Worm (Caenorhabditis elegans) whole organism, L3 larva: ENCODE measurements around the gene nrf-6.

ENCODE experiments used
- R02D3.7 ChIP-seq: fragments of 150-350 bp; optimal IDR thresholded peaks from 2 replicates; lab custom pipeline; 2014; ENCODE audit warnings: missing biosample characterization, missing genetic modification characterization
- ama-1 ChIP-seq: fragments of 150-350 bp; optimal IDR thresholded peaks from 2 replicates; lab custom pipeline; 2018
- ceh-16 ChIP-seq: sonication (generic microtip); optimal IDR thresholded peaks from 2 replicates; lab custom pipeline; 2017; ENCODE audit warnings: missing biosample characterization, missing genetic modification characterization
- ceh-28 ChIP-seq: fragments of 150-350 bp; optimal IDR thresholded peaks from 2 replicates; lab custom pipeline; 2014; ENCODE audit warnings: missing biosample characterization, missing genetic modification reagents, missing genetic modification characterization
- ceh-82 ChIP-seq: fragments of 150-350 bp; optimal IDR thresholded peaks from 2 replicates; lab custom pipeline; 2014; ENCODE audit warnings: missing biosample characterization, missing genetic modification characterization
- daf-12 ChIP-seq: fragments of 150-350 bp; optimal IDR thresholded peaks from 2 replicates; lab custom pipeline; 2014; ENCODE audit warnings: missing biosample characterization, missing genetic modification reagents, missing genetic modification characterization
- egl-27 ChIP-seq: sonication (generic microtip); optimal IDR thresholded peaks from 4 replicates; lab custom pipeline; 2017; ENCODE audit warnings: missing biosample characterization, missing genetic modification reagents, missing genetic modification characterization
- elt-1 ChIP-seq: fragments of 150-350 bp; optimal IDR thresholded peaks from 2 replicates; lab custom pipeline; 2014; ENCODE audit warnings: missing biosample characterization, missing genetic modification characterization
- elt-2 ChIP-seq: sonication (generic microtip); optimal IDR thresholded peaks from 2 replicates; lab custom pipeline; 2016; ENCODE audit warnings: missing genetic modification reagents, mild to moderate bottlenecking, missing genetic modification characterization, missing compliant biosample characterization
- elt-3 ChIP-seq, 3 experiments: fragments of 150-350 bp in 1 of 3; sonication (generic microtip) in 2 of 3; optimal IDR thresholded peaks; 2 replicates in 2 of 3; 4 replicates in 1 of 3; lab custom pipeline; 2014 to 2017; ENCODE audit warnings: missing biosample characterization in 3 of 3, missing genetic modification characterization in 3 of 3
- eor-1 ChIP-seq, 2 experiments: fragments of 150-350 bp; optimal IDR thresholded peaks; 2 replicates each; lab custom pipeline; 2014 to 2018; ENCODE audit warnings: missing biosample characterization in 2 of 2, missing genetic modification characterization in 2 of 2
- fkh-10 ChIP-seq: sonication (generic microtip); optimal IDR thresholded peaks from 2 replicates; lab custom pipeline; 2017; ENCODE audit warnings: missing biosample characterization, missing genetic modification reagents, missing genetic modification characterization
- fkh-2 ChIP-seq: fragments of 150-350 bp; optimal IDR thresholded peaks from 2 replicates; lab custom pipeline; 2014; ENCODE audit warnings: missing biosample characterization, missing genetic modification reagents, missing genetic modification characterization
- fos-1 ChIP-seq: fragments of 150-350 bp; optimal IDR thresholded peaks from 2 replicates; lab custom pipeline; 2014; ENCODE audit warnings: missing biosample characterization, missing genetic modification characterization
- hmg-11 ChIP-seq: sonication (generic microtip); optimal IDR thresholded peaks from 2 replicates; lab custom pipeline; 2016; ENCODE audit warnings: missing genetic modification characterization, missing compliant biosample characterization
- lin-15B ChIP-seq: fragments of 150-350 bp; optimal IDR thresholded peaks from 2 replicates; lab custom pipeline; 2014; ENCODE audit warnings: missing biosample characterization, missing genetic modification characterization
- lin-39 ChIP-seq: fragments of 150-350 bp; optimal IDR thresholded peaks from 2 replicates; lab custom pipeline; 2018; ENCODE audit warnings: missing biosample characterization, missing genetic modification reagents, missing genetic modification characterization
- lsy-12 ChIP-seq: sonication (generic microtip); optimal IDR thresholded peaks from 2 replicates; lab custom pipeline; 2016; ENCODE audit warnings: mild to moderate bottlenecking, missing genetic modification characterization, missing compliant biosample characterization
- mdl-1 ChIP-seq: fragments of 150-350 bp; optimal IDR thresholded peaks from 2 replicates; lab custom pipeline; 2014; ENCODE audit warnings: missing biosample characterization, missing genetic modification characterization
- mml-1 ChIP-seq: fragments of 150-350 bp; sonication (generic microtip); optimal IDR thresholded peaks from 3 replicates; lab custom pipeline; 2014; ENCODE audit warnings: missing biosample characterization, missing genetic modification characterization
- nfya-1 ChIP-seq: sonication (generic microtip); optimal IDR thresholded peaks from 2 replicates; lab custom pipeline; 2017; ENCODE audit warnings: missing genetic modification characterization, mild to moderate bottlenecking, missing compliant biosample characterization, antibody characterized with exemption, moderate library complexity; ENCODE audit not compliant: insufficient read depth
- nhr-11 ChIP-seq: fragments of 150-350 bp; optimal IDR thresholded peaks from 2 replicates; lab custom pipeline; 2014; ENCODE audit warnings: missing biosample characterization, missing genetic modification characterization
- nhr-12 ChIP-seq: fragments of 150-350 bp; optimal IDR thresholded peaks from 2 replicates; lab custom pipeline; 2014; ENCODE audit warnings: missing biosample characterization, missing genetic modification characterization
- nhr-23 ChIP-seq: fragments of 150-350 bp; optimal IDR thresholded peaks from 2 replicates; lab custom pipeline; 2014; ENCODE audit warnings: missing biosample characterization, missing genetic modification reagents, missing genetic modification characterization
- nhr-237 ChIP-seq: fragments of 150-350 bp; optimal IDR thresholded peaks from 2 replicates; lab custom pipeline; 2014; ENCODE audit warnings: missing biosample characterization, missing genetic modification characterization
- nhr-28 ChIP-seq: fragments of 150-350 bp; optimal IDR thresholded peaks from 2 replicates; lab custom pipeline; 2014; ENCODE audit warnings: missing biosample characterization, missing genetic modification characterization
- nhr-43 ChIP-seq: sonication (generic microtip); optimal IDR thresholded peaks from 2 replicates; lab custom pipeline; 2016; ENCODE audit warnings: mild to moderate bottlenecking, missing genetic modification characterization, missing compliant biosample characterization; ENCODE audit not compliant: poor library complexity, severe bottlenecking
- nhr-67 ChIP-seq: fragments of 150-350 bp; optimal IDR thresholded peaks from 2 replicates; lab custom pipeline; 2014; ENCODE audit warnings: missing biosample characterization, missing genetic modification characterization
- nhr-76 ChIP-seq: fragments of 150-350 bp; sonication (generic microtip); optimal IDR thresholded peaks from 5 replicates; lab custom pipeline; 2014; ENCODE audit warnings: missing biosample characterization, missing genetic modification characterization
- nhr-77 ChIP-seq: fragments of 150-350 bp; optimal IDR thresholded peaks from 2 replicates; lab custom pipeline; 2014; ENCODE audit warnings: missing biosample characterization, missing genetic modification characterization
- pha-4 ChIP-seq: fragments of 150-350 bp; optimal IDR thresholded peaks from 2 replicates; lab custom pipeline; 2014; ENCODE audit warnings: missing biosample characterization, missing genetic modification reagents, missing genetic modification characterization
- pqm-1 ChIP-seq: fragments of 150-350 bp; optimal IDR thresholded peaks from 2 replicates; lab custom pipeline; 2017; ENCODE audit warnings: missing biosample characterization, missing genetic modification characterization, inconsistent platforms
- skn-1 ChIP-seq: fragments of 150-350 bp; optimal IDR thresholded peaks from 2 replicates; lab custom pipeline; 2014; ENCODE audit warnings: missing biosample characterization, missing genetic modification characterization
- unc-62 ChIP-seq: fragments of 150-350 bp; sonication (generic microtip); optimal IDR thresholded peaks from 4 replicates; lab custom pipeline; 2014; ENCODE audit warnings: missing biosample characterization, missing genetic modification reagents, missing genetic modification characterization
- zag-1 ChIP-seq: fragments of 150-350 bp; optimal IDR thresholded peaks from 2 replicates; lab custom pipeline; 2014; ENCODE audit warnings: missing biosample characterization, missing genetic modification characterization

Gene nrf-6

DNA sequence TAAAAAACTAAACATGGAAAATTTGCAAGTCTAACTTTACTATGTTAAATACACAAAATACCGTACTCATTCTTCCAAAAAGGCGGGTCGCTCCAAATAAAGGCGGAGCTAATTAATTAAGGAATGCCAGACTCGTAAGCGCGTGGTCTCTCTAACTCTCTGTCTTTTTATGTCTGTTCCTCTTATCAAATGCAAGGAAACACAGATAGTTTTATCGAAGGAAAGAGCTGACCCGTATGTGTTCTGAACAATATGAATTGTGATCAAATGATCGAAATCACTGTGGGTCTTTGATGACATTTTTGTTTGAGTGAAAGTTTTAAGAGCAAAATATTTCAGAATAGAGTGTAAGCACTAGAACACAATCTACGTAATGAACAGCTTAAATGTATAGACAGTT, 31.1 kb downstream of the nrf-6 start:
- TF ChIP-seq lin-15B (no peak), elt-2 (tag; lab: Kevin White, UChicago) (peak; percentile 86), pha-4 (tag; lab: Kevin White, UChicago) (peak; percentile 13), pqm-1 (tag; lab: Kevin White, UChicago) (peak; percentile 75), unc-62 (no peak), hmg-11 (tag; lab: Kevin White, UChicago) (no peak)

DNA sequence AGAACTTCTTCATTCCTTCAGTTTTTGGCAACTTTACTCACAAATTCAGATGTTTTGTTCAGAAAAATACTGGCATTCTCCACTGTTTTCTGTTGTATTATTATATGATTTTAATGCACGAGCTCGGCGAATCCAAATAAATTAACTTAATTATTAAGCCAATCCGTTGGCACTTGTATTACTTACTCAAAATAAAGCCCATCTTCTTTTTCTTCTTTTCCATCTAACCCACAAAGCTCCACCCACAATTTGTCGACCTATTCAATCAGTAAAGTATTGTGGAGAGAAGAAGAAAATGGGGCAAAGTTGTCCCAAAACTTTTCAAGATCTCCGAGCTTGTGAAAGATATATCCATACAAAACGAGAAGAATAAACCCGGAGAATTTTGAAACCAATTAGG, 41.2 kb downstream of the nrf-6 start:
- TF ChIP-seq ceh-16, result no peak
- no peak for TF ChIP-seq nhr-77 (tag; lab: Kevin White, UChicago)
- TF ChIP-seq nhr-43 (tag; lab: Kevin White, UChicago), result no peak
- TF ChIP-seq elt-2 (tag; lab: Kevin White, UChicago), result no peak
- no peak for TF ChIP-seq nhr-23 (tag; lab: Kevin White, UChicago)

DNA sequence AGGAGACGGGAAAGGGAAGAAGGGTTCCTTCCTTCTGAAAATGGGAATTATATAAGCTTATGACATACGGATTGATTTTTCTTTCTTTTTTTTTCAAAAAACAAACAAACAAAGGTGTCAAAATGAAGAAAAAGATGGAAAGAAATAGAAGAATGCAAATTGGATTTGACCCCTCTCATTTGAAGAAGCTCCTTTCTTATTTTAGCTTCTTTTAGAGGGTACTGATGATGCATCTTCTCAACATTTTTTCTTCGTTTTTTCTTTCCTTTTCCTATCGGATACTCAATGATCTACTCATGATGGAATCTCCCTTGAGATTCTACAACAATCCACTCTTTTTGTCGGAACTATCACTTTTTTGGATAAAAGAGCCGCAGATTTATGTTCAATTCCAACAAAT, 42.3 kb downstream of the nrf-6 start:
- peak; percentile 69 for TF ChIP-seq fkh-10 (GFP tag; lab: Kevin White, UChicago)
- TF ChIP-seq egl-27 (tag; lab: Kevin White, UChicago), result no peak
- no peak for TF ChIP-seq unc-62
- no peak for TF ChIP-seq eor-1 (tag; optimal IDR thresholded peaks at IDR 0.05; lab: Kevin White, UChicago)
- no peak for TF ChIP-seq ceh-82 (tag; lab: Kevin White, UChicago)
- TF ChIP-seq, all 47 proteins: peak for 1

DNA sequence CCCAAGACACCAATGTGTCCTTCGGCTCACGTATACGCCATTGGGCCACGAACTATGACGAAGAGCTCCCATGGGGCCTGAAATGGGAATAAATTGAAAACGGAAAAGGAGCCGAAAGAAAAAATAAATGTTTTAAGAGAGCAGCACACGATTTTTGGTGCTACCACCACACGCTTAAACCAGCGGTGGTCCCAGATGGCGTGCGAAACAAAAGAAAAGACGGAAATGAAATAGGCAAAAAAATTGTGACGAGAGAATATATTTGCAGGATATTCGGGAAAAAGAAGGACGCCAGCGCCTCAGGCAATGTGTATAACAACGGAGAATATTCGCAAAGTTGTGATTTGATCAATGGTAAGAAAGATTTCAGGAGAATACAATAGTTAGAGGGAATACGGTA, 45.6 kb downstream of the nrf-6 start:
- TF ChIP-seq nhr-12 (no peak), elt-1 (tag; lab: Kevin White, UChicago) (no peak), unc-62 (no peak), ama-1 (no peak), elt-2 (tag; lab: Kevin White, UChicago) (no peak), daf-12 (tag; lab: Kevin White, UChicago) (no peak), pqm-1 (tag; lab: Kevin White, UChicago) (no peak), nfya-1 (tag; lab: Kevin White, UChicago) (peak; percentile 6), nhr-77 (tag; lab: Kevin White, UChicago) (no peak), nhr-11 (tag; lab: Kevin White, UChicago) (no peak), lin-39 (tag; lab: Kevin White, UChicago) (peak; percentile 44), skn-1 (tag; lab: Kevin White, UChicago) (no peak)

DNA sequence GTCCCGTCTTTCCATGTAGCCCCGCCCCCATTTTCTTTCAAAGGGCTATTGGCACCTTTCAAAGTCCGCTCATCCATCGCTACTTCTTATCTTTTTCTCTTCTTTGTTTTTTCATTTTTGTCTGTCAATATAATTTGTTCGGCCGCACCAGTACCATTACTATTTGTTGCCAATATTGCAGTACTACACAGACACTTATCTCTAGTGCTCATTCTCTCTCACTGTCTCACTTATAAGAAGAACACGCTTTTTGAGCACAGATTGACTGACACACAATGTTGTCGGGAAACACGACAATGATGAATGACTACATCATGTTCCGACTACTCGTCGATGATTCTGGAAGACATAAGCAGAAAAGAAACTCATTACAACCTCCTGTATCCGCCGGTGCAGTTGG, 47.5 kb downstream of the nrf-6 start:
- TF ChIP-seq lin-39 (tag; lab: Kevin White, UChicago) (peak; percentile 44), mml-1 (tag; lab: Kevin White, UChicago) (no peak)
- TF ChIP-seq, all 47 proteins: peak for 1

DNA sequence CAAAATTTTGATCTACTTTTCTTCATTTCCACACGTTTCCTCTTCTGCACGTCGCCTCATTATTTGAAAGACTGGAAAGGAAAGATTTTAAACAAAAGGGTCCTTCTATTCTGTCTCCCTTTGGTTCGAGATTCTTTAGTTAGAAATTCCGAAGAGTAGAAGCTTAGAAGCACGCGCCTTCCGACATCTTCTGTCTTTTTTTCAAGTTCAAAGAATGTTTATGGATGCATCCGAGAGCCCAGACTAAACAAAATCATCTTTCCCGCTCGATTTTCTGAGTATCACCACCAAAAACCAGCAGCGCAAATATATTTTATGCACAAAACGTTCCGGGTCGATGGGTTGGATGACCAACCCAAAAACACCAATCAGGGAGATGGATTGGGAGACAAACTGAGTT, 48.4 kb downstream of the nrf-6 start:
- TF ChIP-seq fos-1 (tag; lab: Kevin White, UChicago) (no peak), ceh-28 (tag; lab: Kevin White, UChicago) (no peak), zag-1 (tag; lab: Kevin White, UChicago) (no peak), nhr-76 (tag; lab: Kevin White, UChicago) (no peak), unc-62 (no peak), fkh-2 (tag; lab: Kevin White, UChicago) (no peak), elt-3 (tag; optimal IDR thresholded peaks at IDR 0.05; lab: Kevin White, UChicago) (no peak), lin-15B (no peak)

DNA sequence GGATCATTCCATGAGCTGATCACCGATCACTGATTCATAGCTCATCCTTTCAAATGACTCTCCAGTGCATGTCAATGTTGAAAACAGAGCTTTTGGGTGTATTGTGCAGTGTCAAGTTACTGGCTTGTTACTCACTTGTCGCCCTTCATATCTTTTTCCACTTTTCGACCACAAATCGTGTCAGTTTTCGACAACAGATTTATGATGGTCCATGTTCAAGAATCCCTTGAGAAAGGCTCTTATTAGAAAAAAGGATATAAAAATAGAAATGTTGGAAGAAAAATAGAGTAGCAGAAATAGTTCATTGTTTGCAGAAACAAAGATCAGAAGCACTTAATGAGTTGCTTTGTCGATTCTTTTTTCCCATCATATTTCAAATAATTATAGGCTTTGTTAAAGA, 49.1 kb downstream of the nrf-6 start:
- TF ChIP-seq lsy-12 (tag; lab: Kevin White, UChicago), result no peak
- no peak for TF ChIP-seq R02D3.7 (tag; lab: Kevin White, UChicago)
- TF ChIP-seq nhr-28 (tag; lab: Kevin White, UChicago), result no peak
- TF ChIP-seq mdl-1 (tag; lab: Kevin White, UChicago), result no peak
- no peak for TF ChIP-seq ceh-82 (tag; lab: Kevin White, UChicago)
- no peak for TF ChIP-seq skn-1 (tag; lab: Kevin White, UChicago)
- TF ChIP-seq pha-4 (tag; lab: Kevin White, UChicago), result no peak
- TF ChIP-seq elt-3 (tag; optimal IDR thresholded peaks at IDR 0.05; lab: Kevin White, UChicago), result no peak
- TF ChIP-seq nhr-237, result no peak
- no peak for TF ChIP-seq elt-2 (tag; lab: Kevin White, UChicago)
- no peak for TF ChIP-seq nhr-67 (tag; lab: Kevin White, UChicago)
